Worm (Caenorhabditis elegans) whole organism, L1 larva: ENCODE results near the gene phf-14.

Experiments
- C04F5.9 ChIP-seq: sonication (generic microtip); optimal IDR thresholded peaks from 2 replicates; lab custom pipeline; 2016; ENCODE audit warnings: missing genetic modification characterization, missing compliant biosample characterization
- C16A3.4 ChIP-seq: fragments of 150-350 bp; optimal IDR thresholded peaks from 2 replicates; lab custom pipeline; 2014; ENCODE audit warnings: missing biosample characterization, missing genetic modification characterization
- C34B4.2 ChIP-seq: sonication (generic microtip); optimal IDR thresholded peaks from 2 replicates; lab custom pipeline; 2017; ENCODE audit warnings: mild to moderate bottlenecking, missing genetic modification characterization, missing compliant biosample characterization
- F16B12.6 ChIP-seq: fragments of 150-350 bp; optimal IDR thresholded peaks from 2 replicates; lab custom pipeline; 2014; ENCODE audit warnings: missing biosample characterization, missing genetic modification characterization
- Y116A8C.19 ChIP-seq: sonication (generic microtip); optimal IDR thresholded peaks from 2 replicates; lab custom pipeline; 2016; ENCODE audit warnings: missing compliant biosample characterization, missing genetic modification characterization, borderline replicate concordance
- ceh-63 ChIP-seq: fragments of 200-800 bp; sonication (Bioruptor generic); optimal IDR thresholded peaks from 2 replicates; lab custom pipeline; 2018; ENCODE audit warnings: mild to moderate bottlenecking, missing genetic modification characterization, missing compliant biosample characterization
- ceh-8 ChIP-seq: fragments of 200-800 bp; sonication (Bioruptor generic); optimal IDR thresholded peaks from 2 replicates; lab custom pipeline; 2018; ENCODE audit warnings: mild to moderate bottlenecking, missing genetic modification characterization, moderate library complexity, missing compliant biosample characterization
- ceh-82 ChIP-seq, 3 experiments: fragments of 150-350 bp in 1 of 3; sonication (generic microtip) in 2 of 3; optimal IDR thresholded peaks; 2 replicates each; lab custom pipeline; 2014 to 2017; ENCODE audit warnings: missing biosample characterization in 3 of 3, missing genetic modification characterization in 3 of 3
- ceh-88 ChIP-seq: fragments of 200-800 bp; sonication (Bioruptor generic); IDR thresholded peaks from 2 replicates; pipeline ENCODE4 v1.3.6; 2022; ENCODE audit warnings: missing genetic modification characterization, missing compliant biosample characterization
- ceh-90 ChIP-seq: sonication (generic microtip); optimal IDR thresholded peaks from 2 replicates; lab custom pipeline; 2016; ENCODE audit warnings: missing genetic modification characterization, missing compliant biosample characterization
- ces-1 ChIP-seq: fragments of 150-350 bp; optimal IDR thresholded peaks from 2 replicates; lab custom pipeline; 2014; ENCODE audit warnings: missing biosample characterization, missing genetic modification reagents, missing genetic modification characterization
- dsc-1 ChIP-seq: sonication (generic microtip); optimal IDR thresholded peaks from 2 replicates; lab custom pipeline; 2016; ENCODE audit warnings: mild to moderate bottlenecking, missing genetic modification characterization, missing compliant biosample characterization
- efl-3 ChIP-seq: fragments of 200-800 bp; sonication (Bioruptor generic); optimal IDR thresholded peaks from 2 replicates; lab custom pipeline; 2018; ENCODE audit warnings: mild to moderate bottlenecking, missing genetic modification characterization, missing compliant biosample characterization
- egl-13 ChIP-seq: sonication (generic microtip); optimal IDR thresholded peaks from 2 replicates; lab custom pipeline; 2016; ENCODE audit warnings: missing genotype, missing genetic modification reagents, missing genetic modification characterization, missing compliant biosample characterization
- elt-2 ChIP-seq: sonication (generic microtip); optimal IDR thresholded peaks from 2 replicates; lab custom pipeline; 2016; ENCODE audit warnings: missing genetic modification characterization, mild to moderate bottlenecking, inconsistent platforms, missing compliant biosample characterization, missing genetic modification reagents
- fkh-10 ChIP-seq: sonication (generic microtip); optimal IDR thresholded peaks from 2 replicates; lab custom pipeline; 2017; ENCODE audit warnings: missing biosample characterization, missing genetic modification reagents, missing genetic modification characterization
- fkh-4 ChIP-seq: sonication (generic microtip); optimal IDR thresholded peaks from 2 replicates; lab custom pipeline; 2016; ENCODE audit warnings: missing compliant biosample characterization, missing genetic modification characterization, borderline replicate concordance
- fkh-8 ChIP-seq: sonication (generic microtip); optimal IDR thresholded peaks from 2 replicates; lab custom pipeline; 2016; ENCODE audit warnings: mild to moderate bottlenecking, missing genetic modification characterization, missing compliant biosample characterization
- fos-1 ChIP-seq: fragments of 150-350 bp; optimal IDR thresholded peaks from 2 replicates; lab custom pipeline; 2014; ENCODE audit warnings: missing biosample characterization, missing genetic modification characterization
- hlh-4 ChIP-seq: sonication (generic microtip); optimal IDR thresholded peaks from 2 replicates; lab custom pipeline; 2016; ENCODE audit warnings: mild to moderate bottlenecking, missing genetic modification characterization, missing compliant biosample characterization
- hpl-2 ChIP-seq: fragments of 150-350 bp; optimal IDR thresholded peaks from 2 replicates; lab custom pipeline; 2014; ENCODE audit warnings: missing biosample characterization, missing genetic modification reagents, missing genetic modification characterization
- isw-1 ChIP-seq: fragments of 200-800 bp; sonication (Bioruptor generic); IDR thresholded peaks from 2 replicates; pipeline ENCODE4 v1.3.6; 2022; ENCODE audit warnings: missing genetic modification characterization, missing compliant biosample characterization
- jun-1 ChIP-seq: fragments of 150-350 bp; optimal IDR thresholded peaks from 2 replicates; lab custom pipeline; 2014; ENCODE audit warnings: missing biosample characterization, missing genetic modification reagents, missing genetic modification characterization
- lin-14 ChIP-seq: fragments of 200-800 bp; sonication (Bioruptor generic); optimal IDR thresholded peaks from 2 replicates; lab custom pipeline; 2018; ENCODE audit warnings: mild to moderate bottlenecking, missing genetic modification characterization, moderate library complexity, missing compliant biosample characterization
- lsy-2 ChIP-seq, 2 experiments: fragments of 150-350 bp; optimal IDR thresholded peaks; 2 replicates each; lab custom pipeline; 2014; ENCODE audit warnings: missing biosample characterization in 2 of 2, missing genetic modification characterization in 2 of 2
- mab-9 ChIP-seq: fragments of 200-800 bp; sonication (Bioruptor generic); IDR thresholded peaks from 2 replicates; pipeline ENCODE4 v1.3.6; 2022; ENCODE audit warnings: missing genetic modification reagents, missing genetic modification characterization, missing compliant biosample characterization
- mdl-1 ChIP-seq, 2 experiments: fragments of 150-350 bp; optimal IDR thresholded peaks; 2 replicates each; lab custom pipeline; 2014 to 2017; ENCODE audit warnings: missing biosample characterization in 2 of 2, missing genetic modification characterization in 2 of 2, inconsistent platforms in 1 of 2
- mef-2 ChIP-seq: fragments of 150-350 bp; optimal IDR thresholded peaks from 2 replicates; lab custom pipeline; 2014; ENCODE audit warnings: missing biosample characterization, missing genetic modification characterization
- nhr-11 ChIP-seq: fragments of 150-350 bp; optimal IDR thresholded peaks from 2 replicates; lab custom pipeline; 2014; ENCODE audit warnings: missing biosample characterization, missing genetic modification characterization
- nhr-12 ChIP-seq: sonication (generic microtip); optimal IDR thresholded peaks from 2 replicates; lab custom pipeline; 2017; ENCODE audit warnings: missing biosample characterization, missing genetic modification characterization
- nhr-19 ChIP-seq: fragments of 200-800 bp; sonication (Bioruptor generic); conservative IDR thresholded peaks from 2 replicates; pipeline ENCODE4 v1.3.6; 2022; ENCODE audit warnings: missing genetic modification characterization, missing compliant biosample characterization
- nhr-237 ChIP-seq: fragments of 150-350 bp; optimal IDR thresholded peaks from 2 replicates; lab custom pipeline; 2014; ENCODE audit warnings: missing biosample characterization, missing genetic modification characterization
- nhr-47 ChIP-seq: sonication (generic microtip); optimal IDR thresholded peaks from 2 replicates; lab custom pipeline; 2016; ENCODE audit warnings: mild to moderate bottlenecking, missing genetic modification characterization, moderate library complexity, missing compliant biosample characterization
- nhr-71 ChIP-seq: sonication (generic microtip); optimal IDR thresholded peaks from 2 replicates; lab custom pipeline; 2016; ENCODE audit warnings: mild to moderate bottlenecking, missing genetic modification characterization, moderate library complexity, missing compliant biosample characterization
- nhr-76 ChIP-seq: sonication (generic microtip); optimal IDR thresholded peaks from 2 replicates; lab custom pipeline; 2017; ENCODE audit warnings: missing biosample characterization, missing genetic modification characterization
- nhr-77 ChIP-seq: fragments of 150-350 bp; optimal IDR thresholded peaks from 2 replicates; lab custom pipeline; 2014; ENCODE audit warnings: missing biosample characterization, missing genetic modification characterization
- nhr-85 ChIP-seq: sonication (generic microtip); peaks from one replicate; lab custom pipeline; 2016; ENCODE audit warnings: missing genetic modification characterization, inconsistent platforms, missing compliant biosample characterization
- nhr-90 ChIP-seq: sonication (generic microtip); optimal IDR thresholded peaks from 2 replicates; lab custom pipeline; 2016; ENCODE audit warnings: mild to moderate bottlenecking, missing genetic modification characterization, missing compliant biosample characterization; ENCODE audit not compliant: poor library complexity
- pag-3 ChIP-seq: sonication (generic microtip); optimal IDR thresholded peaks from 2 replicates; lab custom pipeline; 2017; ENCODE audit warnings: missing genetic modification characterization, mild to moderate bottlenecking, missing compliant biosample characterization, antibody characterized with exemption, borderline replicate concordance; ENCODE audit not compliant: insufficient read depth
- pax-3 ChIP-seq: fragments of 200-800 bp; sonication (Bioruptor generic); optimal IDR thresholded peaks from 2 replicates; lab custom pipeline; 2018; ENCODE audit warnings: mild to moderate bottlenecking, missing genetic modification characterization, moderate library complexity, missing compliant biosample characterization
- pqm-1 ChIP-seq: sonication (generic microtip); optimal IDR thresholded peaks from 3 replicates; lab custom pipeline; 2017; ENCODE audit warnings: missing biosample characterization, missing genetic modification characterization
- skn-1 ChIP-seq: fragments of 150-350 bp; optimal IDR thresholded peaks from 2 replicates; lab custom pipeline; 2014; ENCODE audit warnings: missing biosample characterization, missing genetic modification characterization
- snu-23 ChIP-seq: sonication (generic microtip); optimal IDR thresholded peaks from 2 replicates; lab custom pipeline; 2016; ENCODE audit warnings: missing genetic modification characterization, missing compliant biosample characterization
- sox-4 ChIP-seq: sonication (generic microtip); optimal IDR thresholded peaks from 2 replicates; lab custom pipeline; 2016; ENCODE audit warnings: missing genetic modification characterization, missing compliant biosample characterization
- sup-37 ChIP-seq: fragments of 200-800 bp; sonication (Bioruptor generic); optimal IDR thresholded peaks from 2 replicates; lab custom pipeline; 2018; ENCODE audit warnings: mild to moderate bottlenecking, missing genetic modification characterization, missing compliant biosample characterization
- tbx-2 ChIP-seq: sonication (generic microtip); optimal IDR thresholded peaks from 2 replicates; lab custom pipeline; 2016; ENCODE audit warnings: missing genetic modification characterization, missing compliant biosample characterization
- tlp-1 ChIP-seq: fragments of 150-350 bp; optimal IDR thresholded peaks from 2 replicates; lab custom pipeline; 2014; ENCODE audit warnings: missing biosample characterization, missing genetic modification characterization
- unc-30 ChIP-seq: sonication (generic microtip); optimal IDR thresholded peaks from 2 replicates; lab custom pipeline; 2017; ENCODE audit warnings: missing biosample characterization, missing genetic modification characterization
- unc-62 ChIP-seq: fragments of 150-350 bp; optimal IDR thresholded peaks from 2 replicates; lab custom pipeline; 2014; ENCODE audit warnings: missing biosample characterization, missing genetic modification reagents, missing genetic modification characterization
- unc-86 ChIP-seq: sonication (generic microtip); optimal IDR thresholded peaks from 2 replicates; lab custom pipeline; 2016; ENCODE audit warnings: missing genetic modification characterization, missing compliant biosample characterization
- vab-15 ChIP-seq: sonication (generic microtip); optimal IDR thresholded peaks from 2 replicates; lab custom pipeline; 2017; ENCODE audit warnings: missing genotype, mild to moderate bottlenecking, missing genetic modification characterization, missing compliant biosample characterization
- zag-1 ChIP-seq: fragments of 150-350 bp; optimal IDR thresholded peaks from 2 replicates; lab custom pipeline; 2014; ENCODE audit warnings: missing biosample characterization, missing genetic modification characterization
- zip-4 ChIP-seq: fragments of 200-800 bp; sonication (Bioruptor generic); optimal IDR thresholded peaks from 2 replicates; lab custom pipeline; 2018; ENCODE audit warnings: mild to moderate bottlenecking, missing genetic modification characterization, moderate library complexity, missing compliant biosample characterization
- ztf-11 ChIP-seq, 2 experiments: sonication (generic microtip); optimal IDR thresholded peaks; 2 replicates each; lab custom pipeline; 2016 to 2017; ENCODE audit warnings: missing genetic modification characterization in 2 of 2, missing biosample characterization in 1 of 2, missing compliant biosample characterization in 1 of 2

The phf-14 gene

ce11 chrV:17871049-17871448, at the start of gene phf-14:
Gene phf-14 (plus strand): TSS chrV:17871393.
- no peak for TF ChIP-seq nhr-76 (tag; lab: Kevin White, UChicago)
- TF ChIP-seq vab-15 (tag; lab: Kevin White, UChicago), result no peak
- TF ChIP-seq ceh-8, result no peak
- TF ChIP-seq nhr-47, result no peak
- peak; percentile 2 for TF ChIP-seq F16B12.6 (tag; lab: Kevin White, UChicago)
- no peak for TF ChIP-seq nhr-11 (tag; lab: Kevin White, UChicago)
- TF ChIP-seq sox-4 (tag; lab: Kevin White, UChicago), result no peak
- TF ChIP-seq dsc-1 (tag; lab: Kevin White, UChicago), result no peak
- TF ChIP-seq snu-23 (GFP tag; lab: Kevin White, UChicago), result peak; percentile 73
- TF ChIP-seq egl-13 (tag; lab: Kevin White, UChicago), result peak; percentile 9
- TF ChIP-seq ceh-82 (tag; optimal IDR thresholded peaks at IDR 0.05; lab: Kevin White, UChicago), result peak; percentile 48 to 69 (median 53)
- no peak for TF ChIP-seq mef-2 (tag; lab: Kevin White, UChicago)
- no peak for TF ChIP-seq efl-3
- no peak for TF ChIP-seq Y116A8C.19 (tag; lab: Kevin White, UChicago)
- no peak for TF ChIP-seq nhr-90 (tag; lab: Kevin White, UChicago)
- TF ChIP-seq elt-2 (tag; lab: Kevin White, UChicago), result no peak
- TF ChIP-seq zag-1, result no peak
- no peak for TF ChIP-seq nhr-12
- TF ChIP-seq sup-37 (GFP tag; lab: Kevin White, UChicago), result no peak
- TF ChIP-seq hpl-2, result no peak
- TF ChIP-seq fkh-10 (GFP tag; lab: Kevin White, UChicago), result no peak
- TF ChIP-seq isw-1 (GFP tag; lab: Robert Waterston, UW), result no peak; the same call in 1 of the 2 replicates
- no peak for TF ChIP-seq pax-3
- TF ChIP-seq nhr-71 (tag; lab: Kevin White, UChicago), result no peak
- TF ChIP-seq hlh-4 (tag; lab: Kevin White, UChicago), result no peak
- TF ChIP-seq zip-4 (GFP tag; lab: Kevin White, UChicago), result no peak
- no peak for TF ChIP-seq ztf-11 (tag; optimal IDR thresholded peaks at IDR 0.05; lab: Kevin White, UChicago)
- TF ChIP-seq unc-30 (tag; lab: Kevin White, UChicago), result no peak
- peak; percentile 47 for TF ChIP-seq fkh-8 (tag; lab: Kevin White, UChicago)
- TF ChIP-seq pag-3 (tag; lab: Kevin White, UChicago), result no peak
- no peak for TF ChIP-seq nhr-237
- TF ChIP-seq ceh-88 (GFP tag; lab: Robert Waterston, UW), result no peak
- peak; percentile 46 for TF ChIP-seq tbx-2
- no peak for TF ChIP-seq lin-14 (GFP tag; lab: Kevin White, UChicago)
- no peak for TF ChIP-seq mdl-1 (tag; optimal IDR thresholded peaks at IDR 0.05; lab: Kevin White, UChicago)
- no peak for TF ChIP-seq C34B4.2 (tag; lab: Kevin White, UChicago)
- TF ChIP-seq fos-1 (tag; lab: Kevin White, UChicago), result no peak
- no peak for TF ChIP-seq mab-9 (GFP tag; lab: Robert Waterston, UW)
- peak; percentile 44 for TF ChIP-seq unc-86 (tag; lab: Kevin White, UChicago)
- TF ChIP-seq fkh-4, result no peak
- TF ChIP-seq nhr-85 (tag; lab: Kevin White, UChicago), result peak; percentile 66
- TF ChIP-seq nhr-77 (tag; lab: Kevin White, UChicago), result no peak
- TF ChIP-seq skn-1, result peak; percentile 19
- TF ChIP-seq ces-1 (GFP tag; lab: Kevin White, UChicago), result no peak
- no peak for TF ChIP-seq ceh-63 (GFP tag; lab: Kevin White, UChicago)
- TF ChIP-seq tlp-1, result no peak
- no peak for TF ChIP-seq pqm-1 (tag; lab: Kevin White, UChicago)
- peak; percentile 71 for TF ChIP-seq nhr-19
- TF ChIP-seq ceh-90 (tag; lab: Kevin White, UChicago), result no peak
- TF ChIP-seq C04F5.9, result no peak
- peak; percentile 71 to 81 for TF ChIP-seq lsy-2 (tag; optimal IDR thresholded peaks at IDR 0.05; lab: Kevin White, UChicago)
- no peak for TF ChIP-seq jun-1 (tag; lab: Kevin White, UChicago)
- TF ChIP-seq C16A3.4, result peak; percentile 26
- TF ChIP-seq unc-62 (GFP tag; lab: Kevin White, UChicago), result no peak
